Worm (Caenorhabditis elegans): ENCODE results near the gene F55C9.5.

ce11 chrV:19251844-19252243 lies 41.1 kb downstream of the F55C9.5 start, which contains the start of gene F21D9.11:
- no peak for TF ChIP-seq tab-1 (GFP tag; IDR thresholded peaks at IDR 0.05)
- TF ChIP-seq flt-1 (GFP tag; IDR thresholded peaks at IDR 0.05) = no peak
- no peak for TF ChIP-seq cog-1 (tag; optimal IDR thresholded peaks at IDR 0.05)
- TF ChIP-seq klf-2 (GFP tag; conservative IDR thresholded peaks at IDR 0.05) = no peak
- no peak for TF ChIP-seq ztf-23 (GFP tag; IDR thresholded peaks at IDR 0.05)
- TF ChIP-seq ztf-29 (GFP tag; IDR thresholded peaks at IDR 0.05) = no peak
- TF ChIP-seq med-1 (GFP tag; optimal IDR thresholded peaks at IDR 0.05; ENCODE audit: insufficient read depth) = no peak
- no peak for TF ChIP-seq T22C8.4 (GFP tag; IDR thresholded peaks at IDR 0.05)
- no peak for TF ChIP-seq ref-1 (GFP tag; conservative IDR thresholded peaks at IDR 0.05)
